Worm (Caenorhabditis elegans): Measurements from ENCODE around the gene clec-130.
"Not testable (repeated sequence)": the region's sequence is repeated elsewhere in the genome, so short reads cannot be mapped to it uniquely, and the experiment has no call there.

ce11 chrII:3567576-3567975, 5.8 kb upstream of the clec-130 start:
- TF ChIP-seq aly-2 (tag; optimal IDR thresholded peaks at IDR 0.05); lin-11 (tag; optimal IDR thresholded peaks at IDR 0.05); sem-4 (tag; optimal IDR thresholded peaks at IDR 0.05); lin-13 (GFP tag; optimal IDR thresholded peaks at IDR 0.05); nhr-12 (tag; optimal IDR thresholded peaks at IDR 0.05); ZK546.5 (tag; optimal IDR thresholded peaks at IDR 0.05); nhr-25 (tag; optimal IDR thresholded peaks at IDR 0.05); lsy-2 (tag; optimal IDR thresholded peaks at IDR 0.05); ztf-11 (tag; optimal IDR thresholded peaks at IDR 0.05): not testable (repeated sequence)
